Fruit fly (Drosophila melanogaster) whole organism, embryonic: Measurements from ENCODE around the gene CG9932.

Source experiments
- Bgb ChIP-seq: fragments of 200-800 bp; sonication (Bioruptor generic); IDR thresholded peaks from 2 replicates; pipeline ENCODE4 v1.3.6; 2022; ENCODE audit warnings: missing biosample characterization, missing genetic modification characterization; ENCODE audit not compliant: partially characterized antibody
- CG10543 ChIP-seq: fragments of 200-800 bp; sonication (Bioruptor generic); optimal IDR thresholded peaks from 3 replicates; lab custom pipeline; 2017; ENCODE audit warnings: missing biosample characterization, mild to moderate bottlenecking, missing genetic modification characterization, moderate library complexity
- CG11696 ChIP-seq: fragments of 200-800 bp; sonication (Bioruptor generic); IDR thresholded peaks from 2 replicates; pipeline ENCODE4 v1.3.6; 2022; ENCODE audit warnings: missing biosample characterization, missing genetic modification characterization
- CG12071 ChIP-seq: fragments of 200-800 bp; sonication (Bioruptor generic); optimal IDR thresholded peaks from 3 replicates; lab custom pipeline; 2018; ENCODE audit warnings: missing biosample characterization, mild to moderate bottlenecking, missing genetic modification characterization
- CG12744 ChIP-seq: fragments of 200-800 bp; sonication (Bioruptor generic); optimal IDR thresholded peaks from 2 replicates; lab custom pipeline; 2016; ENCODE audit warnings: missing biosample characterization, missing genetic modification characterization
- CG13624 ChIP-seq: fragments of 200-800 bp; sonication (Bioruptor generic); optimal IDR thresholded peaks from 2 replicates; lab custom pipeline; 2016; ENCODE audit warnings: missing biosample characterization, missing genetic modification characterization
- CG13894 ChIP-seq: fragments of 200-800 bp; sonication (Bioruptor generic); optimal IDR thresholded peaks from 3 replicates; lab custom pipeline; 2018; ENCODE audit warnings: missing biosample characterization, mild to moderate bottlenecking, missing genetic modification characterization, moderate library complexity
- CG14014 ChIP-seq: fragments of 200-800 bp; sonication (Bioruptor generic); IDR thresholded peaks from 2 replicates; pipeline ENCODE4 v1.3.6; 2022; ENCODE audit warnings: missing biosample characterization, missing genetic modification characterization
- CG15269 ChIP-seq: fragments of 200-800 bp; sonication (Bioruptor generic); optimal IDR thresholded peaks from 2 replicates; lab custom pipeline; 2018; ENCODE audit warnings: missing biosample characterization, mild to moderate bottlenecking, missing genetic modification characterization, moderate library complexity
- CG1529 ChIP-seq: fragments of 200-800 bp; sonication (Bioruptor generic); optimal IDR thresholded peaks from 3 replicates; lab custom pipeline; 2018; ENCODE audit warnings: missing biosample characterization, missing genetic modification characterization
- CG16863 ChIP-seq: fragments of 200-800 bp; sonication (Bioruptor generic); optimal IDR thresholded peaks from 3 replicates; lab custom pipeline; 2016; ENCODE audit warnings: missing biosample characterization, missing genetic modification characterization
- CG17359 ChIP-seq: fragments of 200-800 bp; sonication (Bioruptor generic); optimal IDR thresholded peaks from 3 replicates; lab custom pipeline; 2018; ENCODE audit warnings: missing biosample characterization, mild to moderate bottlenecking, missing genetic modification characterization, moderate library complexity
- CG17568 ChIP-seq: fragments of 200-800 bp; sonication (Bioruptor generic); optimal IDR thresholded peaks from 2 replicates; lab custom pipeline; 2018; ENCODE audit warnings: missing biosample characterization, mild to moderate bottlenecking, missing genetic modification characterization, moderate library complexity
- CG18476 ChIP-seq: fragments of 200-800 bp; sonication (Bioruptor generic); optimal IDR thresholded peaks from 2 replicates; lab custom pipeline; 2016; ENCODE audit warnings: missing biosample characterization, mild to moderate bottlenecking, missing genetic modification characterization
- CG2678 ChIP-seq: fragments of 200-800 bp; sonication (Bioruptor generic); optimal IDR thresholded peaks from 3 replicates; lab custom pipeline; 2019; ENCODE audit warnings: missing biosample characterization, mild to moderate bottlenecking, missing genetic modification characterization, moderate library complexity
- CG31365 ChIP-seq: fragments of 200-800 bp; sonication (Bioruptor generic); optimal IDR thresholded peaks from 2 replicates; lab custom pipeline; 2018; ENCODE audit warnings: missing biosample characterization, mild to moderate bottlenecking, missing genetic modification characterization
- CG4360 ChIP-seq: fragments of 200-800 bp; sonication (Bioruptor generic); IDR thresholded peaks from 2 replicates; pipeline ENCODE4 v1.3.6; 2022; ENCODE audit warnings: missing biosample characterization, missing genetic modification characterization
- CG4820 ChIP-seq: fragments of 200-800 bp; sonication (Bioruptor generic); optimal IDR thresholded peaks from 3 replicates; lab custom pipeline; 2016; ENCODE audit warnings: missing biosample characterization, missing genetic modification characterization
- CG5953 ChIP-seq: fragments of 200-800 bp; sonication (Bioruptor generic); IDR thresholded peaks from 2 replicates; pipeline ENCODE4 v1.3.6; 2022; ENCODE audit warnings: missing biosample characterization, missing genetic modification characterization
- CG9609 ChIP-seq: fragments of 200-800 bp; sonication (Bioruptor generic); optimal IDR thresholded peaks from 3 replicates; lab custom pipeline; 2016; ENCODE audit warnings: missing biosample characterization, missing genetic modification characterization
- CHES-1-like ChIP-seq: fragments of 200-800 bp; sonication (Bioruptor generic); optimal IDR thresholded peaks from 2 replicates; lab custom pipeline; 2016; ENCODE audit warnings: missing biosample characterization, missing genetic modification characterization
- Dbx ChIP-seq: fragments of 200-800 bp; sonication (Bioruptor generic); IDR thresholded peaks from 3 replicates; pipeline ENCODE4 v1.3.6; 2022; ENCODE audit warnings: missing biosample characterization, missing genetic modification characterization
- Doc3 ChIP-seq: fragments of 200-800 bp; sonication (Bioruptor generic); IDR thresholded peaks from 3 replicates; pipeline ENCODE4 v1.3.6; 2022; ENCODE audit warnings: missing biosample characterization, missing genetic modification characterization; ENCODE audit not compliant: partially characterized antibody
- E2f1 ChIP-seq: fragments of 200-800 bp; sonication (Bioruptor generic); IDR thresholded peaks from 2 replicates; pipeline ENCODE4 v1.3.6; 2022; ENCODE audit warnings: missing biosample characterization, missing genetic modification characterization
- ERR ChIP-seq: fragments of 200-800 bp; sonication (Bioruptor generic); optimal IDR thresholded peaks from 2 replicates; lab custom pipeline; 2016; ENCODE audit warnings: missing biosample characterization, missing genetic modification characterization
- Hmr ChIP-seq: fragments of 200-800 bp; sonication (Bioruptor generic); optimal IDR thresholded peaks from 3 replicates; lab custom pipeline; 2017; ENCODE audit warnings: mild to moderate bottlenecking, missing biosample characterization, missing genetic modification reagents, missing genetic modification characterization
- Lpt ChIP-seq: fragments of >200 bp; optimal IDR thresholded peaks from 2 replicates; lab custom pipeline; 2018; ENCODE audit warnings: missing biosample characterization, missing genetic modification characterization
- Mrtf ChIP-seq: fragments of 200-800 bp; sonication (Bioruptor generic); IDR thresholded peaks from 3 replicates; pipeline ENCODE4 v1.3.6; 2022; ENCODE audit warnings: missing biosample characterization, missing genetic modification characterization
- Opbp ChIP-seq: fragments of 200-800 bp; sonication (Bioruptor generic); IDR thresholded peaks from 3 replicates; pipeline ENCODE4 v1.3.6; 2022; ENCODE audit warnings: missing biosample characterization, missing genetic modification characterization; ENCODE audit not compliant: partially characterized antibody
- Ptx1 ChIP-seq: fragments of 200-800 bp; sonication (Bioruptor generic); IDR thresholded peaks from 2 replicates; pipeline ENCODE4 v1.3.6; 2022; ENCODE audit warnings: missing biosample characterization, missing genetic modification characterization
- Xbp1 ChIP-seq: fragments of 200-800 bp; sonication (Bioruptor generic); optimal IDR thresholded peaks from 3 replicates; lab custom pipeline; 2016; ENCODE audit warnings: missing biosample characterization, mild to moderate bottlenecking, missing genetic modification characterization
- bbx ChIP-seq: fragments of 200-800 bp; sonication (Bioruptor generic); IDR thresholded peaks from 2 replicates; pipeline ENCODE4 v1.3.6; 2022; ENCODE audit warnings: missing biosample characterization, missing genetic modification characterization; ENCODE audit not compliant: partially characterized antibody
- caup ChIP-seq: fragments of 200-800 bp; sonication (Bioruptor generic); optimal IDR thresholded peaks from 3 replicates; lab custom pipeline; 2017; ENCODE audit warnings: missing biosample characterization, mild to moderate bottlenecking, missing genetic modification characterization, moderate library complexity; ENCODE audit not compliant: severe bottlenecking
- chm ChIP-seq: fragments of 200-800 bp; sonication (Bioruptor generic); IDR thresholded peaks from 2 replicates; pipeline ENCODE4 v1.3.6; 2022; ENCODE audit warnings: missing biosample characterization, missing genetic modification characterization
- crc ChIP-seq: fragments of 200-800 bp; sonication (Bioruptor generic); optimal IDR thresholded peaks from 2 replicates; lab custom pipeline; 2016; ENCODE audit warnings: missing biosample characterization, missing genetic modification characterization
- crp ChIP-seq, 2 experiments: fragments of 200-800 bp; sonication (Bioruptor generic); optimal IDR thresholded peaks; 2 replicates in 1 of 2; 3 replicates in 1 of 2; lab custom pipeline; 2017; ENCODE audit warnings: missing biosample characterization in 2 of 2, missing genetic modification characterization in 2 of 2, mild to moderate bottlenecking in 1 of 2, moderate library complexity in 1 of 2
- fu2 ChIP-seq: fragments of 200-800 bp; sonication (Bioruptor generic); optimal IDR thresholded peaks from 2 replicates; lab custom pipeline; 2016; ENCODE audit warnings: missing biosample characterization, missing genetic modification characterization
- gem ChIP-seq: fragments of 200-800 bp; sonication (Bioruptor generic); optimal IDR thresholded peaks from 2 replicates; lab custom pipeline; 2019; ENCODE audit warnings: missing biosample characterization, mild to moderate bottlenecking, missing genetic modification characterization, moderate library complexity
- gro ChIP-seq: fragments of 200-800 bp; sonication (Bioruptor generic); optimal IDR thresholded peaks from 2 replicates; lab custom pipeline; 2016; ENCODE audit warnings: missing biosample characterization, missing genetic modification characterization
- her ChIP-seq: fragments of 200-800 bp; sonication (Bioruptor generic); optimal IDR thresholded peaks from 2 replicates; lab custom pipeline; 2016; ENCODE audit warnings: missing biosample characterization, missing genetic modification characterization
- pfk ChIP-seq: fragments of 200-800 bp; sonication (Bioruptor generic); optimal IDR thresholded peaks from 2 replicates; lab custom pipeline; 2018; ENCODE audit warnings: missing biosample characterization, mild to moderate bottlenecking, missing genetic modification characterization, moderate library complexity
- pho ChIP-seq: fragments of 200-800 bp; sonication (Bioruptor generic); optimal IDR thresholded peaks from 2 replicates; lab custom pipeline; 2016; ENCODE audit warnings: missing biosample characterization, missing genetic modification characterization
- psq ChIP-seq: fragments of 200-800 bp; sonication (Bioruptor generic); optimal IDR thresholded peaks from 2 replicates; lab custom pipeline; 2017; ENCODE audit warnings: missing biosample characterization, missing genetic modification characterization
- pzg ChIP-seq: fragments of 200-800 bp; sonication (Bioruptor generic); optimal IDR thresholded peaks from 3 replicates; lab custom pipeline; 2018; ENCODE audit warnings: missing biosample characterization, mild to moderate bottlenecking, missing genetic modification characterization, moderate library complexity
- row ChIP-seq: fragments of 200-800 bp; sonication (Bioruptor generic); IDR thresholded peaks from 3 replicates; pipeline ENCODE4 v1.3.6; 2022; ENCODE audit warnings: missing biosample characterization, missing genetic modification characterization
- sens-2 ChIP-seq: fragments of 200-800 bp; sonication (Bioruptor generic); IDR thresholded peaks from 2 replicates; pipeline ENCODE4 v1.3.6; 2022; ENCODE audit warnings: missing biosample characterization, missing genetic modification characterization
- sima ChIP-seq: fragments of 200-800 bp; sonication (Bioruptor generic); optimal IDR thresholded peaks from 2 replicates; lab custom pipeline; 2016; ENCODE audit warnings: missing biosample characterization, missing genetic modification characterization
- tgo ChIP-seq: fragments of 200-800 bp; sonication (Bioruptor generic); IDR thresholded peaks from 3 replicates; pipeline ENCODE4 v1.3.6; 2022; ENCODE audit warnings: missing biosample characterization, missing genetic modification characterization
- trh ChIP-seq: fragments of 200-800 bp; sonication (Bioruptor generic); optimal IDR thresholded peaks from 2 replicates; lab custom pipeline; 2016; ENCODE audit warnings: missing biosample characterization, missing genetic modification characterization
- wek ChIP-seq: fragments of 200-800 bp; sonication (Bioruptor generic); optimal IDR thresholded peaks from 3 replicates; lab custom pipeline; 2018; ENCODE audit warnings: missing biosample characterization, mild to moderate bottlenecking, missing genetic modification characterization, moderate library complexity

The CG9932 gene

DNA sequence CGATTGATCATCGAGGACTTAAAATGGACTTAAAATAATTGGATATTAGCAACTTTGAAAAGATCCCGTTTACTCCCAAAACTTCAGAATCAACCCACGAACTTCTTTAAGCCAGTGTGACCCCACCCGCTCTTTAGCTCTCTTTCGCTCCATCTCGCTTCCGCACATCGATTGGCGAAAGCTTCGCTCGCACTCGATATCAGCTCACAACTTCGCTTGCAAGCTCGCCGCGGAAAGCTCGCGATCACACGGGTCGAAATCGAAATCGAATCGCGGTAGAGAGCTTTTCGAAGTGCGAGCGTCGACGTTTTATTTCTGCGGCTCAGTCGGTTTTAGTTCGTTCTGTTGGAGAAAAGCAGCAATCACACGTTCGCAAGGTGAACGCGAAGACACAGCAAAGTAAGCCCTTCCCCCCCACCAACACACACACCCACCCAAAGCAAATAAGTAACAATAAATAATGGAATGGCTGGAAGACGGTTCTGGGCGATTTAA is 85.8 kb downstream of the CG9932 start, which contains the start of gene Vha68-2 (continued):
- TF ChIP-seq CG10543 (GFP tag; lab: Kevin White, UChicago) (peak; percentile 86), CG9609 (GFP tag; lab: Kevin White, UChicago) (peak; percentile 25), CG14014 (GFP tag; lab: Robert Waterston, UW) (0 out of 2 replicates have a peak, but pooled peaks have one; percentile 36), CG17359 (tag; lab: Kevin White, UChicago) (peak; percentile 11), Bgb (peak; percentile 77), trh (peak; percentile 3), ERR (no peak), Doc3 (0 out of 3 replicates have a peak, but pooled peaks have one; percentile 16), CG16863 (GFP tag; lab: Kevin White, UChicago) (no peak), CG1529 (GFP tag; lab: Kevin White, UChicago) (peak; percentile 31), gem (tag; lab: Kevin White, UChicago) (peak; percentile 24), Opbp (GFP tag; lab: Robert Waterston, UW) (0 out of 3 replicates have a peak, but pooled peaks have one; percentile 32), CG4820 (GFP tag; lab: Kevin White, UChicago) (no peak), CG18476 (peak; percentile 95), pho (GFP tag; lab: Kevin White, UChicago) (peak; percentile 10), her (peak; percentile 99), wek (GFP tag; lab: Kevin White, UChicago) (peak; percentile 63), fu2 (GFP tag; lab: Kevin White, UChicago) (peak; percentile 14), CG11696 (GFP tag; lab: Robert Waterston, UW) (no peak), CG12744 (peak; percentile 44), gro (GFP tag; lab: Kevin White, UChicago) (no peak), E2f1 (no peak), CG5953 (GFP tag; lab: Robert Waterston, UW) (no peak), CG31365 (tag; lab: Kevin White, UChicago) (peak; percentile 8), sima (GFP tag; lab: Kevin White, UChicago) (no peak), CG17568 (peak; percentile 42), Mrtf (GFP tag; lab: Robert Waterston, UW) (0 out of 3 replicates have a peak, but pooled peaks have one; percentile 20), bbx (peak; percentile 73), Hmr (GFP tag; lab: Kevin White, UChicago) (peak; percentile 84), Dbx (GFP tag; lab: Robert Waterston, UW) (peak; percentile 58; the same call in 2 of the 3 replicates), pfk (GFP tag; lab: Kevin White, UChicago) (peak; percentile 19), sens-2 (no peak), CHES-1-like (peak; percentile 59), CG4360 (GFP tag; lab: Robert Waterston, UW) (no peak), tgo (GFP tag; lab: Robert Waterston, UW) (peak; percentile 30; the same call in 1 of the 3 replicates), psq (GFP tag; lab: Kevin White, UChicago) (peak; percentile 17), CG15269 (peak; percentile 65), crp (GFP tag; optimal IDR thresholded peaks at IDR 0.05; lab: Kevin White, UChicago) (peak in 1 of 2 experiments; percentile 31), CG13894 (tag; lab: Kevin White, UChicago) (peak; percentile 15), caup (peak; percentile 61), Ptx1 (GFP tag; lab: Robert Waterston, UW) (peak; percentile 62), chm (0 out of 2 replicates have a peak, but pooled peaks have one; percentile 49), row (GFP tag; lab: Robert Waterston, UW) (peak; percentile 88), pzg (peak; percentile 89), CG13624 (GFP tag; lab: Kevin White, UChicago) (no peak), Lpt (GFP tag; lab: Kevin White, UChicago) (no peak), CG12071 (GFP tag; lab: Kevin White, UChicago) (peak; percentile 25), Xbp1 (GFP tag; lab: Kevin White, UChicago) (peak; percentile 52), crc (peak; percentile 23), CG2678 (tag; lab: Kevin White, UChicago) (peak; percentile 11)
